Worm (Caenorhabditis elegans): ENCODE measurements around the gene swt-4.

The swt-4 gene

DNA sequence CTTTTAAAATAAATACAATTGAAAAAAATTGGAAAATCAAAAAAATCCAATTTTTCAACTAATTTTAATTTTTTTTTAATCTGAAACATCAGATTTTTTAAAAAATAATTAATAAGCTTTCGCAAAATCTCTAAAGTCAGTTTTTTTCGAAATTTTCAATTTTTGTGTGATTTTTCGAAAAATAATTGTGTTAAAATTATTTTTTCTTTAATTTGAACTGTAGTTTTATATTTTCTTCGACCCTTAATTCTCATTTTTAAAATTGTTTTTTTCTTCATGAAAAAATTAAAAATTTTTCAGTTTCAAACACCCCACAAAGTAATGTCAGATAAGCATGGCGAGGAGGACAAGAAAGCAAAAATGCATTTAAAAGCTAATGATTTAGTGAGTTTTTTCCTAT is 23.9 kb downstream of the swt-4 start, which contains the start of gene rabx-5:
rabx-5 (plus strand) TSS at position 301 of the 400 bp plus-strand sequence.
- TF ChIP-seq lin-1 (GFP tag; IDR thresholded peaks at IDR 0.05) (no peak), ces-1 (GFP tag; optimal IDR thresholded peaks at IDR 0.05) (no peak), dmd-9 (GFP tag; IDR thresholded peaks at IDR 0.05) (no peak), ceh-28 (tag; optimal IDR thresholded peaks at IDR 0.05) (no peak), nhr-237 (tag; optimal IDR thresholded peaks at IDR 0.05) (no peak), egl-43 (GFP tag; IDR thresholded peaks at IDR 0.05) (no peak), spr-3 (GFP tag; optimal IDR thresholded peaks at IDR 0.05) (no peak), lim-7 (GFP tag; IDR thresholded peaks at IDR 0.05) (no peak), madf-5 (GFP tag; IDR thresholded peaks at IDR 0.05) (no peak)

DNA sequence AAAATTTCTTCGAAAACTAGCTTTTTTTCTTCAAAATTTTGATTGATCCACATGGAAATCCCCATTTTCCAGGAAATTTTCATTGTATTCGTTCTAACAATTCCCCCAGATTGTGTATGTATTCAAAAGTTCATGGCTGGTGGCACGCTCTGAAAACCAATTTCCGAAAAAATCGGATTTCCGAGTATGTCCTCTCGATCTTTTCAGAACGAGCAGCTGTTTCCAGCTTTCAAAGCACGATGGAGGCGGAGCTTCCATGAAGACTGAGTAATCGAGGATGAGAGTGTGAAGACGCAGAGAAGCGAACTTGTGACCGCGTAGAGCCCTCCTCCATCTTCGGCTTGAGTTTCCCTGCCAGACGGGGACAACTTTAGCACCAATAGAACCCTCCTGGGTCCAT is 24.6 kb downstream of the swt-4 start:
- TF ChIP-seq mes-2 (tag; optimal IDR thresholded peaks at IDR 0.05; ENCODE audit: poor library complexity, severe bottlenecking) (no peak), lsy-2 (tag; optimal IDR thresholded peaks at IDR 0.05) (peak in 1 of 2 experiments; percentile 19), unc-62 (GFP tag; optimal IDR thresholded peaks at IDR 0.05 in 1 of 2) (peak in 1 of 2 experiments; percentile 28), unc-62 (tag; optimal IDR thresholded peaks at IDR 0.05) (no peak), nhr-11 (tag; optimal IDR thresholded peaks at IDR 0.05) (peak; percentile 7), hlh-30 (tag; optimal IDR thresholded peaks at IDR 0.05; ENCODE audit: insufficient read depth) (peak; percentile 44), ctbp-1 (GFP tag; IDR thresholded peaks at IDR 0.05) (0 out of 2 replicates have a peak, but pooled peaks have one; percentile 35), zag-1 (tag; optimal IDR thresholded peaks at IDR 0.05) (no peak), aha-1 (tag) (peak; percentile 46)

DNA sequence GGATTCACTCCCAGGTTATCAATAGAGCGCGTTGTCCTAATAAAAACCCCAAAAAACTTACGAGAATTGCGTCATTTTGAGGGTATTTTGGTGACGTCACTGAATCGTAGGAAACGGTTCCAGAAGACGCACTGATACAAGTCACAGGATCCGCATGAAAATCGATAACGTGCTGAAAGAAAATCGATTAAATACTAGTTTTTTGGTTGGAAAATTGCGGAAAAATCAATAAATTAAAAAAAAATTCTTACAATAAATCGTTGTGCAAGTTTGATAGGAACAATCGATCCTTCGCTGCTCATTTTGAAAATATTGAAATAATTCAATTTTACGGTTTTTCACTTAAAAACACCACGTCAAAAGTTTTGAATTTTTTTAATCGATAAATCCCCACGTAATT is 25.7 kb downstream of the swt-4 start, which contains the start of gene Y39A1A.2:
Y39A1A.2 (minus strand) TSS at position 319 of the 400 bp plus-strand sequence.
- TF ChIP-seq ceh-28 (tag; optimal IDR thresholded peaks at IDR 0.05) (peak; percentile 75), nhr-25 (tag; optimal IDR thresholded peaks at IDR 0.05; ENCODE audit: borderline replicate concordance, insufficient read depth) (no peak)

DNA sequence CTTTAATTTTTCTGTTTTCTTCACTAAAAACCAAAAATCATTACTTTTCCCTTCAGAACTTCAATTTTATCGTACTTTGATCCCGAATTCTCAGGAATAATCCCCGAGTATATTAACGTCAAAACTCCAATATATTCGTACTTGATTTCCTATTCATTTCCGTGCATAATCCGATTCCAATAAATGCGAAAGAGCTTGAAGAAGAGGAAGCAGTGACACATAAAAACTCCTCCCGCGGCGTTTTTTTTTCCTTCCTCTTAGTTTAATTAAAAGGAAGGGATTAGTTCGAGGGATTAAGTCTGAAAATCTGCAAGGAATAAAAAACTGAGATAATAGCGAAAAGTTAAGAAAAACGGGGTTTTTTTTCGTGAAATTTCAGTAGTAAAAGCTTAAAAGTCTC is 28.0 kb downstream of the swt-4 start:
- TF ChIP-seq lin-1 (GFP tag; IDR thresholded peaks at IDR 0.05) (no peak), nhr-11 (tag; optimal IDR thresholded peaks at IDR 0.05) (peak; percentile 14)

DNA sequence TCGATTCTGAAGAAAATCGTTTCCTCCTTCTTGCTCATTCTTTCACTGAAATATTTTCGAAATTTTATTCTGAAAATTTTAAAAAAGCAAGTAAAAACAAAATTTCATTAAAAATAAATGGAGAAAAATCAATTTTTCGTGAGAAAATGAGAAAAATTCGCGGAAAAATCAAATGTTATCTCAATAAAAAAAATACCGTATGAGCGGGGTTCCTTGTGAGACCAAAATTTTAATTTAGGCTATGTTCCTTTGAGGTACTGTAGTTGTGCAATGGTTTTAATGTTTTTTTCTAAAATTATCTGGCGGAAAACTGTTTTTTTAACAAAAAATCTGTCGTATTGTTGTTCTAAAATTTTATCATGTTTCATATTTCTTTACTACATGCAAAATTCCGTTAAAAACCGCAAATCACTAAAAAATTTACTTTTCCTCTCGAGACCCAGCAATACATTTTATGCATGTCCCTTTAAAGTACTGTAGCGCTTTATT is 28.8 kb downstream of the swt-4 start, which contains the start of gene epg-6:
epg-6 (minus strand) TSS at position 51 of the 489 bp plus-strand sequence.
- no peak for TF ChIP-seq T26A8.4 (GFP tag; IDR thresholded peaks at IDR 0.05)
- no peak for TF ChIP-seq aly-2 (tag; optimal IDR thresholded peaks at IDR 0.05)
- no peak for TF ChIP-seq set-16 (GFP tag; IDR thresholded peaks at IDR 0.05)
- peak; percentile 68 for TF ChIP-seq unc-130 (GFP tag; optimal IDR thresholded peaks at IDR 0.05)
- no peak for TF ChIP-seq daf-16 (GFP tag; optimal IDR thresholded peaks at IDR 0.05)
- TF ChIP-seq daf-16 (tag; optimal IDR thresholded peaks at IDR 0.05): no peak
- TF ChIP-seq nhr-48 (tag; optimal IDR thresholded peaks at IDR 0.05): no peak
- no peak for TF ChIP-seq zip-2 (tag; optimal IDR thresholded peaks at IDR 0.05)
- no peak for TF ChIP-seq fos-1 (tag; optimal IDR thresholded peaks at IDR 0.05)
- no peak for TF ChIP-seq daf-12 (tag; optimal IDR thresholded peaks at IDR 0.05)
- TF ChIP-seq nhr-28 (tag; optimal IDR thresholded peaks at IDR 0.05): no peak
- no peak for TF ChIP-seq spr-3 (GFP tag; optimal IDR thresholded peaks at IDR 0.05)
- peak in 1 of 2 experiments; percentile 28 for TF ChIP-seq lsy-2 (tag; optimal IDR thresholded peaks at IDR 0.05)
- no peak for TF ChIP-seq Y5F2A.4 (GFP tag; optimal IDR thresholded peaks at IDR 0.05)
- no peak for TF ChIP-seq nhr-6 (tag; optimal IDR thresholded peaks at IDR 0.05)
- no peak for TF ChIP-seq rbr-2 (tag; optimal IDR thresholded peaks at IDR 0.05)
- no peak for TF ChIP-seq tra-1 (GFP tag; IDR thresholded peaks at IDR 0.05)
- TF ChIP-seq vab-7 (GFP tag; IDR thresholded peaks at IDR 0.05): no peak
- TF ChIP-seq F49E8.2 (tag; optimal IDR thresholded peaks at IDR 0.05; ENCODE audit: borderline replicate concordance): peak; percentile 67
- no peak for TF ChIP-seq hlh-11 (tag; optimal IDR thresholded peaks at IDR 0.05)
- no peak for TF ChIP-seq gei-8 (GFP tag; optimal IDR thresholded peaks at IDR 0.05)
- TF ChIP-seq saeg-2 (GFP tag; IDR thresholded peaks at IDR 0.05): no peak
- TF ChIP-seq dpl-1 (GFP tag; optimal IDR thresholded peaks at IDR 0.05): no peak
- TF ChIP-seq unc-62 (GFP tag; optimal IDR thresholded peaks at IDR 0.05 in 1 of 2): no peak
- TF ChIP-seq unc-62 (tag; optimal IDR thresholded peaks at IDR 0.05): no peak

Measured in whole organism, L4 larva.